Fruit fly (Drosophila melanogaster) whole organism, embryonic: ENCODE results near the gene MESR3.

Source experiments
- Blimp-1 ChIP-seq: fragments of 200-800 bp; sonication (Bioruptor generic); optimal IDR thresholded peaks from 3 replicates; lab custom pipeline; 2018; ENCODE audit warnings: missing biosample characterization, missing genetic modification characterization, mild to moderate bottlenecking, moderate library complexity, missing genetic modification reagents
- CG1024 ChIP-seq: fragments of 200-800 bp; sonication (Bioruptor generic); IDR thresholded peaks from 2 replicates; pipeline ENCODE4 v1.3.6; 2022; ENCODE audit warnings: missing biosample characterization, missing genetic modification characterization
- CG14710 ChIP-seq: fragments of 200-800 bp; sonication (Bioruptor generic); optimal IDR thresholded peaks from 3 replicates; lab custom pipeline; 2019; ENCODE audit warnings: missing biosample characterization, mild to moderate bottlenecking, missing genetic modification characterization, moderate library complexity
- Dbx ChIP-seq: fragments of 200-800 bp; sonication (Bioruptor generic); IDR thresholded peaks from 3 replicates; pipeline ENCODE4 v1.3.6; 2022; ENCODE audit warnings: missing biosample characterization, missing genetic modification characterization
- HLH4C ChIP-seq: fragments of 200-800 bp; sonication (Bioruptor generic); IDR thresholded peaks from 3 replicates; pipeline ENCODE4 v1.3.6; 2022; ENCODE audit warnings: missing biosample characterization, missing genetic modification characterization; ENCODE audit not compliant: partially characterized antibody
- Ravus ChIP-seq: fragments of 200-800 bp; sonication (Bioruptor generic); IDR thresholded peaks from 2 replicates; pipeline ENCODE4 v1.3.6; 2022; ENCODE audit warnings: missing biosample characterization, missing genetic modification characterization
- Xbp1 ChIP-seq: fragments of 200-800 bp; sonication (Bioruptor generic); optimal IDR thresholded peaks from 3 replicates; lab custom pipeline; 2016; ENCODE audit warnings: missing biosample characterization, mild to moderate bottlenecking, missing genetic modification characterization
- ap ChIP-seq: fragments of 200-800 bp; sonication (Bioruptor generic); IDR thresholded peaks from 2 replicates; pipeline ENCODE4 v1.3.6; 2022; ENCODE audit warnings: missing biosample characterization, missing genetic modification characterization
- h ChIP-seq: fragments of >200 bp; optimal IDR thresholded peaks from 2 replicates; lab custom pipeline; 2017
- pros ChIP-seq: fragments of 200-800 bp; sonication (Bioruptor generic); optimal IDR thresholded peaks from 3 replicates; lab custom pipeline; 2019; ENCODE audit warnings: missing biosample characterization, mild to moderate bottlenecking, missing genetic modification characterization, moderate library complexity
- tll ChIP-seq, 2 experiments: fragments of 200-800 bp in 1 of 2; fragments of >200 bp in 1 of 2; sonication (Bioruptor generic) in 1 of 2; optimal IDR thresholded peaks; 2 replicates each; lab custom pipeline; 2017 to 2019; ENCODE audit warnings: missing biosample characterization in 2 of 2, missing genetic modification characterization in 2 of 2, mild to moderate bottlenecking in 1 of 2, moderate library complexity in 1 of 2

Gene MESR3

DNA sequence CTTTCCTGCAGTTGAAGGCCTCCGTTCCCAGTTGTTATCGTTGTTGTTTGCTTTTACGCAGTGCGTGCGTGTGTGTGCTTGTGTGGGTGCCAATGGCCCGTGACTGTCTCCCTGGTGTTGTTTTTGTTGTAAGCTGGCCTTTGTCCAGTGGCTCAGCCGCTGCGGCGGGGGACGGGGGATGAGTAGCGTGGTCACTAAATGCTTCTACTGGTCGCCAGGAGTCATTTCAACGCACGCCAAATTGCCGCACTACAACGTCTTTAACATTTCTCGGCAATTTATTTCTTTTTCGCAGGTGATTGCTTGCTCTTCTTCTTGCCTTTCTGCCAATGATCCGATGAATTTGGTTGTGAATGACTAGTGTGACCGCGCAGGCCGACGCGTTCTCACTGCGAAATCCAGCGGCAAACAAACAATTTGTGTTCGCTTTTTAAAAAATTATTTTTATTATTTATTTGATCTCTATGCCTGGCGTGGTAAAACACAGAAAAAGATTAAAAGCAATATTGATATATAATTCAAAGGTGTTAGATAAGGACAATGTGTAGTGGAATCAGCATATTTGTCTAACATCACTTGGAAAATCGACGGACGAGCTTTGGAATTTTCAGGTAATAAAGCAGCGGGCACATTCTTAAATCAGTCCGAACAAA, 91.3 kb downstream of the MESR3 start, which contains the start of the genes Faf2 and Grip71 (continued):
- peak; percentile 95 for TF ChIP-seq Dbx
- TF ChIP-seq h = peak; percentile 32
- TF ChIP-seq HLH4C (GFP tag; lab: Robert Waterston, UW) = 0 out of 3 replicates have a peak, but pooled peaks have one; percentile 31
- TF ChIP-seq ap (GFP tag; lab: Robert Waterston, UW) = peak; percentile 93
- peak in 1 of 2 experiments; percentile 22 for TF ChIP-seq tll (GFP tag; optimal IDR thresholded peaks at IDR 0.05; lab: Kevin White, UChicago)
- TF ChIP-seq CG1024 (GFP tag; lab: Robert Waterston, UW) = peak; percentile 89
- peak; percentile 84 for TF ChIP-seq Ravus
- peak; percentile 7 for TF ChIP-seq pros (GFP tag; lab: Kevin White, UChicago)
- TF ChIP-seq CG14710 = peak; percentile 96
- peak; percentile 97 for TF ChIP-seq Xbp1 (GFP tag; lab: Kevin White, UChicago)
- peak; percentile 86 for TF ChIP-seq Blimp-1 (GFP tag; lab: Kevin White, UChicago)
